Worm (Caenorhabditis elegans) whole organism, midembryonic: Measurements from ENCODE around the gene C25H3.11.

Experiments
- flt-1 ChIP-seq: fragments of 200-800 bp; sonication (Bioruptor generic); IDR thresholded peaks from 2 replicates; pipeline ENCODE4 v1.3.6; 2022; ENCODE audit warnings: missing genetic modification characterization, missing compliant biosample characterization
- ref-1 ChIP-seq: fragments of 200-800 bp; sonication (Bioruptor generic); conservative IDR thresholded peaks from 2 replicates; pipeline ENCODE4 v1.3.6; 2022; ENCODE audit warnings: missing genetic modification reagents, missing genetic modification characterization, missing compliant biosample characterization
- ztf-23 ChIP-seq: fragments of 200-800 bp; sonication (Bioruptor generic); IDR thresholded peaks from 2 replicates; pipeline ENCODE4 v1.3.6; 2022; ENCODE audit warnings: missing genetic modification reagents, missing genetic modification characterization, missing compliant biosample characterization
- ztf-29 ChIP-seq: fragments of 200-800 bp; sonication (Bioruptor generic); IDR thresholded peaks from 2 replicates; pipeline ENCODE4 v1.3.6; 2022; ENCODE audit warnings: missing genetic modification reagents, missing genetic modification characterization, missing compliant biosample characterization

DNA sequence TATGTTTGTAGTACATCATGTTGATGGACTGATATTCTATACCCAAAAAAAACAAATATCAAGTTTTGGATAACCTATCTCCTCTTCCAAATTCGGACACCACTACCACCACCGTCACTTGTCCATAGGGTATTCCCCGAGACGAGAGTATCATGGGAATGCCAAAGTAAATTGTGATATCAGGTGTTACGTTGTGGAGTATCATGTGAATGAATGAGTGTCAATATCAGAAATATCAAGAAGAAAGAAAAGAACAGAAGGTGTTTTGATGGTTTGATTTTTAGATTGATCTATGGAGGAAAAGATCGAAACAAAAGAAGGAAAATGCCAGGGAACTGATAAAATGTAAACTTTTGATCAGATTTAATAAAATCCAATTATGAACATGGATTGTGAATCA lies 9.4 kb upstream of the C25H3.11 start:
- TF ChIP-seq ref-1 (GFP tag; lab: Robert Waterston, UW) (no peak), ztf-29 (GFP tag; lab: Robert Waterston, UW) (no peak), ztf-23 (no peak), flt-1 (no peak)
